Worm (Caenorhabditis elegans) whole organism, L3 larva: Measurements from ENCODE around the gene F44E2.4.

ENCODE experiments used
- ceh-28 ChIP-seq: fragments of 150-350 bp; optimal IDR thresholded peaks from 2 replicates; lab custom pipeline; 2014; ENCODE audit warnings: missing biosample characterization, missing genetic modification reagents, missing genetic modification characterization
- daf-12 ChIP-seq: fragments of 150-350 bp; optimal IDR thresholded peaks from 2 replicates; lab custom pipeline; 2014; ENCODE audit warnings: missing biosample characterization, missing genetic modification reagents, missing genetic modification characterization
- fos-1 ChIP-seq: fragments of 150-350 bp; optimal IDR thresholded peaks from 2 replicates; lab custom pipeline; 2014; ENCODE audit warnings: missing biosample characterization, missing genetic modification characterization
- mdl-1 ChIP-seq: fragments of 150-350 bp; optimal IDR thresholded peaks from 2 replicates; lab custom pipeline; 2014; ENCODE audit warnings: missing biosample characterization, missing genetic modification characterization
- nhr-12 ChIP-seq: fragments of 150-350 bp; optimal IDR thresholded peaks from 2 replicates; lab custom pipeline; 2014; ENCODE audit warnings: missing biosample characterization, missing genetic modification characterization
- nhr-237 ChIP-seq: fragments of 150-350 bp; optimal IDR thresholded peaks from 2 replicates; lab custom pipeline; 2014; ENCODE audit warnings: missing biosample characterization, missing genetic modification characterization
- nhr-28 ChIP-seq: fragments of 150-350 bp; optimal IDR thresholded peaks from 2 replicates; lab custom pipeline; 2014; ENCODE audit warnings: missing biosample characterization, missing genetic modification characterization
- nhr-77 ChIP-seq: fragments of 150-350 bp; optimal IDR thresholded peaks from 2 replicates; lab custom pipeline; 2014; ENCODE audit warnings: missing biosample characterization, missing genetic modification characterization

- TF ChIP-seq mdl-1 (tag; lab: Kevin White, UChicago) (no peak), nhr-237 (tag; lab: Kevin White, UChicago) (no peak), ceh-28 (tag; lab: Kevin White, UChicago) (no peak), daf-12 (tag; lab: Kevin White, UChicago) (no peak), fos-1 (tag; lab: Kevin White, UChicago) (no peak), nhr-12 (no peak), nhr-77 (tag; lab: Kevin White, UChicago) (no peak), nhr-28 (tag; lab: Kevin White, UChicago) (no peak)
Observed at ce11 chrIII:8784500-8784899, 53.7 kb downstream of the F44E2.4 start.
